Worm (Caenorhabditis elegans) whole organism, L4 larva: Measurements from ENCODE around the gene acn-1.

Source experiments
- lim-7 ChIP-seq: fragments of 200-800 bp; sonication (Bioruptor generic); IDR thresholded peaks from 2 replicates; pipeline ENCODE4 v1.3.6; 2022; ENCODE audit warnings: missing genetic modification characterization, missing compliant biosample characterization
- madf-5 ChIP-seq, 2 experiments: fragments of 200-800 bp; sonication (Bioruptor generic); IDR thresholded peaks; 2 replicates each; pipeline ENCODE4 v1.3.6; 2022; ENCODE audit warnings: missing compliant biosample characterization in 2 of 2, missing genetic modification characterization in 2 of 2
- zag-1 ChIP-seq: fragments of 150-350 bp; optimal IDR thresholded peaks from 2 replicates; lab custom pipeline; 2014; ENCODE audit warnings: missing biosample characterization, missing genetic modification characterization

DNA sequence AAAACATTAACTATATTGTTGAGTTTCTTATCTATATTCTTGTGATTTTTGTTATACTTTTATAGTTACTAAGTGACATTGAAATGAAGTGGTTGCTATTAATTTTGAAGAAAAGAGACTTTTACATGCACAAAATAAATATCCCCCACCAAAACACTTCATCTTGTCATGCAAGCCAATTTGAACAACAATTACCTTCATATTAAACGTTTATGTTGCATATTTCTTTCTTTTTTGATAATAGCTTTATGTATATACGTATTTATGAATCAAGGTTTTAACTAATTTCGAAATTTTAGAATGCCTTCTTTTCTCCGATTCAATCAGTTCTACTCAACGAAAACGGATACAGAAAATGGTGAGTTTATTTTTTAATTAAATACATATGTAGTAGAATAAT is 29.1 kb downstream of the acn-1 start, which contains the start of gene clc-7:
- no peak for TF ChIP-seq madf-5 (GFP tag; IDR thresholded peaks at IDR 0.05; lab: Robert Waterston, UW)
- no peak for TF ChIP-seq lim-7 (GFP tag; lab: Robert Waterston, UW)
- no peak for TF ChIP-seq zag-1
